Worm (Caenorhabditis elegans) whole organism, late embryonic: Measurements from ENCODE around the gene cyp-33C5.

Experiments used
- C08G9.2 ChIP-seq: sonication (generic microtip); optimal IDR thresholded peaks from 2 replicates; lab custom pipeline; 2016; ENCODE audit warnings: mild to moderate bottlenecking, missing genetic modification characterization, moderate library complexity, missing compliant biosample characterization
- C38D4.7 ChIP-seq: fragments of 200-800 bp; sonication (Bioruptor generic); optimal IDR thresholded peaks from 2 replicates; lab custom pipeline; 2018; ENCODE audit warnings: mild to moderate bottlenecking, missing genetic modification characterization, moderate library complexity, missing compliant biosample characterization
- ahr-1 ChIP-seq: sonication (generic microtip); optimal IDR thresholded peaks from 2 replicates; lab custom pipeline; 2016; ENCODE audit warnings: missing genetic modification characterization, missing compliant biosample characterization
- ama-1 ChIP-seq: fragments of 150-350 bp; optimal IDR thresholded peaks from 2 replicates; lab custom pipeline; 2014
- ceh-14 ChIP-seq: sonication (generic microtip); optimal IDR thresholded peaks from 2 replicates; lab custom pipeline; 2016; ENCODE audit warnings: missing genotype, missing genetic modification characterization, missing compliant biosample characterization
- ceh-19 ChIP-seq: fragments of 200-800 bp; sonication (Bioruptor generic); optimal IDR thresholded peaks from 2 replicates; lab custom pipeline; 2018; ENCODE audit warnings: mild to moderate bottlenecking, missing genetic modification characterization, missing compliant biosample characterization
- ceh-31 ChIP-seq: sonication (generic microtip); optimal IDR thresholded peaks from 2 replicates; lab custom pipeline; 2016; ENCODE audit warnings: missing genetic modification characterization, missing compliant biosample characterization
- ceh-34 ChIP-seq: sonication (generic microtip); optimal IDR thresholded peaks from 2 replicates; lab custom pipeline; 2016; ENCODE audit warnings: mild to moderate bottlenecking, missing genetic modification characterization, missing compliant biosample characterization
- ceh-48 ChIP-seq: sonication (generic microtip); optimal IDR thresholded peaks from 2 replicates; lab custom pipeline; 2016; ENCODE audit warnings: missing genetic modification characterization, inconsistent platforms, missing compliant biosample characterization
- dve-1 ChIP-seq: sonication (generic microtip); optimal IDR thresholded peaks from 2 replicates; lab custom pipeline; 2017; ENCODE audit warnings: antibody characterized with exemption, mild to moderate bottlenecking, missing genetic modification characterization, missing compliant biosample characterization
- elt-4 ChIP-seq: sonication (generic microtip); optimal IDR thresholded peaks from 2 replicates; lab custom pipeline; 2016; ENCODE audit warnings: missing genetic modification characterization, missing compliant biosample characterization
- eyg-1 ChIP-seq: sonication (generic microtip); optimal IDR thresholded peaks from 2 replicates; lab custom pipeline; 2016; ENCODE audit warnings: missing genotype, missing genetic modification characterization, missing compliant biosample characterization
- fkh-10 ChIP-seq: fragments of 150-350 bp; optimal IDR thresholded peaks from 2 replicates; lab custom pipeline; 2014; ENCODE audit warnings: missing biosample characterization, missing genetic modification reagents, missing genetic modification characterization
- hlh-13 ChIP-seq: fragments of 200-800 bp; sonication (Bioruptor generic); optimal IDR thresholded peaks from 2 replicates; lab custom pipeline; 2018; ENCODE audit warnings: mild to moderate bottlenecking, missing genetic modification characterization, missing compliant biosample characterization
- hlh-30 ChIP-seq: sonication (generic microtip); optimal IDR thresholded peaks from 2 replicates; lab custom pipeline; 2017; ENCODE audit warnings: antibody characterized with exemption, missing genetic modification characterization, missing compliant biosample characterization; ENCODE audit not compliant: insufficient read depth
- hlh-6 ChIP-seq: sonication (generic microtip); optimal IDR thresholded peaks from 2 replicates; lab custom pipeline; 2016; ENCODE audit warnings: missing genotype, missing genetic modification characterization, missing compliant biosample characterization
- hlh-8 ChIP-seq: sonication (generic microtip); optimal IDR thresholded peaks from 2 replicates; lab custom pipeline; 2016; ENCODE audit warnings: missing genotype, missing genetic modification characterization, missing compliant biosample characterization
- lin-11 ChIP-seq: fragments of 200-800 bp; sonication (Bioruptor generic); optimal IDR thresholded peaks from 2 replicates; lab custom pipeline; 2018; ENCODE audit warnings: mild to moderate bottlenecking, missing genetic modification characterization, missing compliant biosample characterization
- nfya-1 ChIP-seq: sonication (generic microtip); optimal IDR thresholded peaks from 2 replicates; lab custom pipeline; 2017; ENCODE audit warnings: missing genetic modification characterization, mild to moderate bottlenecking, missing compliant biosample characterization, antibody characterized with exemption, moderate library complexity
- odd-2 ChIP-seq: sonication (generic microtip); optimal IDR thresholded peaks from 2 replicates; lab custom pipeline; 2017; ENCODE audit warnings: antibody characterized with exemption, mild to moderate bottlenecking, missing genetic modification characterization, missing compliant biosample characterization
- pag-3 ChIP-seq: sonication (generic microtip); optimal IDR thresholded peaks from 2 replicates; lab custom pipeline; 2016; ENCODE audit warnings: missing compliant biosample characterization, missing genetic modification characterization, borderline replicate concordance
- pat-9 ChIP-seq: fragments of 200-800 bp; sonication (Bioruptor generic); optimal IDR thresholded peaks from 2 replicates; lab custom pipeline; 2018; ENCODE audit warnings: mild to moderate bottlenecking, missing genetic modification characterization, moderate library complexity, missing compliant biosample characterization
- pax-1 ChIP-seq: fragments of 150-350 bp; optimal IDR thresholded peaks from 2 replicates; lab custom pipeline; 2014; ENCODE audit warnings: missing biosample characterization, missing genetic modification characterization
- pha-2 ChIP-seq: sonication (generic microtip); optimal IDR thresholded peaks from 2 replicates; lab custom pipeline; 2017; ENCODE audit warnings: mild to moderate bottlenecking, missing genetic modification characterization, missing compliant biosample characterization
- pha-4 ChIP-seq: fragments of 150-350 bp; optimal IDR thresholded peaks from 2 replicates; lab custom pipeline; 2018; ENCODE audit warnings: missing biosample characterization, missing genetic modification reagents, missing genetic modification characterization
- pqm-1 ChIP-seq: sonication (generic microtip); optimal IDR thresholded peaks from 2 replicates; lab custom pipeline; 2016; ENCODE audit warnings: missing genetic modification characterization, missing compliant biosample characterization
- pros-1 ChIP-seq: fragments of 150-350 bp; optimal IDR thresholded peaks from 2 replicates; lab custom pipeline; 2014; ENCODE audit warnings: missing biosample characterization, missing genetic modification reagents, missing genetic modification characterization
- sdc-2 ChIP-seq: sonication (generic microtip); optimal IDR thresholded peaks from 2 replicates; lab custom pipeline; 2016; ENCODE audit warnings: missing genotype, missing genetic modification characterization, missing compliant biosample characterization
- syd-9 ChIP-seq: sonication (generic microtip); optimal IDR thresholded peaks from 2 replicates; lab custom pipeline; 2016; ENCODE audit warnings: mild to moderate bottlenecking, missing genetic modification characterization, moderate library complexity, missing compliant biosample characterization
- ttx-3 ChIP-seq: sonication (generic microtip); optimal IDR thresholded peaks from 2 replicates; lab custom pipeline; 2016; ENCODE audit warnings: missing genetic modification reagents, missing genetic modification characterization, missing compliant biosample characterization
- unc-3 ChIP-seq, 2 experiments: fragments of 200-800 bp in 1 of 2; sonication (Bioruptor generic) in 1 of 2; sonication (generic microtip) in 1 of 2; conservative IDR thresholded peaks in 1 of 2; optimal IDR thresholded peaks in 1 of 2; 2 replicates each; pipeline versions ENCODE4 v1.3.6 to Lab custom; 2016 to 2022; ENCODE audit warnings: missing compliant biosample characterization in 2 of 2, missing genetic modification characterization in 2 of 2, missing genetic modification reagents in 1 of 2
- unc-55 ChIP-seq: sonication (generic microtip); optimal IDR thresholded peaks from 2 replicates; lab custom pipeline; 2017; ENCODE audit warnings: missing biosample characterization, missing genetic modification reagents, missing genetic modification characterization
- ztf-16 ChIP-seq: sonication (generic microtip); optimal IDR thresholded peaks from 2 replicates; lab custom pipeline; 2017; ENCODE audit warnings: missing genetic modification characterization, missing compliant biosample characterization

The cyp-33C5 gene

ce11 chrV:2274253-2274892 lies 29.6 kb downstream of the cyp-33C5 start, which contains the start of the genes Y5H2A.4 and abu-4:
Y5H2A.4 (minus strand) TSS chrV:2274353.
abu-4 (plus strand) TSS chrV:2274842.
- no peak for TF ChIP-seq hlh-6 (tag; lab: Kevin White, UChicago)
- no peak for TF ChIP-seq lin-11 (tag; lab: Kevin White, UChicago)
- TF ChIP-seq pax-1 (tag; lab: Kevin White, UChicago) = no peak
- TF ChIP-seq pha-4 (tag; lab: Kevin White, UChicago) = no peak
- no peak for TF ChIP-seq C38D4.7
- TF ChIP-seq ahr-1 (tag; lab: Kevin White, UChicago) = no peak
- TF ChIP-seq ceh-19 (GFP tag; lab: Kevin White, UChicago) = no peak
- TF ChIP-seq ceh-14 (tag; lab: Kevin White, UChicago) = no peak
- TF ChIP-seq eyg-1 = no peak
- no peak for TF ChIP-seq sdc-2 (tag; lab: Kevin White, UChicago)
- TF ChIP-seq elt-4 (tag; lab: Kevin White, UChicago) = no peak
- TF ChIP-seq dve-1 (tag; lab: Kevin White, UChicago) = no peak
- TF ChIP-seq ceh-48 (tag; lab: Kevin White, UChicago) = no peak

ce11 chrV:2277260-2277659 lies 32.5 kb downstream of the cyp-33C5 start:
- no peak for TF ChIP-seq ztf-16
- no peak for TF ChIP-seq ttx-3 (tag; lab: Kevin White, UChicago)
- TF ChIP-seq hlh-6 (tag; lab: Kevin White, UChicago) = no peak
- TF ChIP-seq odd-2 = no peak
- no peak for TF ChIP-seq ceh-14 (tag; lab: Kevin White, UChicago)
- TF ChIP-seq unc-3 (GFP tag; conservative IDR thresholded peaks at IDR 0.05; lab: Robert Waterston, UW) = no peak
- no peak for TF ChIP-seq unc-3 (tag; optimal IDR thresholded peaks at IDR 0.05; lab: Kevin White, UChicago)
- TF ChIP-seq hlh-8 (tag; lab: Kevin White, UChicago) = no peak
- TF ChIP-seq pag-3 (tag; lab: Kevin White, UChicago) = no peak
- no peak for TF ChIP-seq eyg-1
- TF ChIP-seq pat-9 = no peak
- TF ChIP-seq pax-1 (tag; lab: Kevin White, UChicago) = no peak
- TF ChIP-seq pqm-1 (tag; lab: Kevin White, UChicago) = no peak

- TF ChIP-seq pros-1 (tag; lab: Kevin White, UChicago) (no peak), odd-2 (no peak), hlh-30 (peak; percentile 44), syd-9 (tag; lab: Kevin White, UChicago) (no peak)
Measured at ce11 chrV:2278052-2278451, 33.2 kb downstream of the cyp-33C5 start, which contains the start of gene nhr-59. nhr-59 (minus strand) TSS chrV:2278265.

- TF ChIP-seq ceh-34 (peak; percentile 87), fkh-10 (GFP tag; lab: Kevin White, UChicago) (no peak), C38D4.7 (no peak), nfya-1 (tag; lab: Kevin White, UChicago) (peak; percentile 35), syd-9 (tag; lab: Kevin White, UChicago) (no peak), ama-1 (lab: Kevin White, UChicago) (no peak), C08G9.2 (no peak), ceh-31 (tag; lab: Kevin White, UChicago) (peak; percentile 12), hlh-13 (GFP tag; lab: Kevin White, UChicago) (no peak), pha-2 (peak; percentile 7), unc-55 (GFP tag; lab: Kevin White, UChicago) (no peak), hlh-30 (no peak)
- TF ChIP-seq, all 69 proteins: peak for 4
Measured at ce11 chrV:2278543-2278942, 33.7 kb downstream of the cyp-33C5 start, which contains the start of gene fbxa-137. fbxa-137 (plus strand) TSS chrV:2278816.
